Fruit fly (Drosophila melanogaster): ENCODE measurements around the gene Oamb.

DNA sequence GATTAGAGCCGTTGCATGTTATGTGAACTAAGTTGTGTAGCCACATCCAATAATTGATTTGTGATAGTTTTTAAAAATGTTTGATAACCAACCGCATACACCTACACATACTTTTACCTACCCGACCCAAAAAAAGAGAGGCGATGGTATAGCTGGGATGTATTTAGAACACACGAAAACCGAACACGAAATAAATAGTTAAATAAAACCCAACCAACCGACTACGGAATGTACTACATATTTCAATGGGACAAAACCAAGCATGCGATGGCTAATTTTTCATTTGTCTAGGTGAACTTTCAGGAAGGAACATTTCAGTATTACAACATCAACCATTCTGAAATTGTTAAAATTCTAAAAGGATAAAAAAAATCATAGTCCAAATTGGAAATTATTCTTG lies 42.1 kb upstream of the Oamb start, which contains the start of gene Syp:
- TF ChIP-seq Met (GFP tag; optimal IDR thresholded peaks at IDR 0.05) (no peak), Gug (GFP tag; IDR thresholded peaks at IDR 0.05) (no peak), dsx (GFP tag; optimal IDR thresholded peaks at IDR 0.05; ENCODE audit: poor library complexity, severe bottlenecking) (no peak), ss (GFP tag; optimal IDR thresholded peaks at IDR 0.05) (no peak), CG8119 (GFP tag; IDR thresholded peaks at IDR 0.05) (no peak)

All from whole organism, prepupa.